Worm (Caenorhabditis elegans) whole organism, L4 larva: ENCODE results near the gene mig-21.
A peak's percentile ranks its signal among the peaks of the same experiment; 100 is the strongest.

ENCODE experiments used
- D1046.2 ChIP-seq: fragments of 200-800 bp; sonication (Bioruptor generic); IDR thresholded peaks from 2 replicates; pipeline ENCODE4 v1.3.6; 2022; ENCODE audit warnings: missing genetic modification characterization, missing compliant biosample characterization
- F10B5.3 ChIP-seq: sonication (generic microtip); optimal IDR thresholded peaks from 2 replicates; lab custom pipeline; 2016; ENCODE audit warnings: mild to moderate bottlenecking, missing genetic modification characterization, missing compliant biosample characterization
- F37D6.2 ChIP-seq: sonication (generic microtip); optimal IDR thresholded peaks from 2 replicates; lab custom pipeline; 2016; ENCODE audit warnings: mild to moderate bottlenecking, missing genetic modification characterization, missing compliant biosample characterization
- F49E8.2 ChIP-seq: sonication (generic microtip); optimal IDR thresholded peaks from 2 replicates; lab custom pipeline; 2016; ENCODE audit warnings: missing compliant biosample characterization, mild to moderate bottlenecking, missing genetic modification characterization, borderline replicate concordance
- Y48G9A.11 ChIP-seq: fragments of 200-800 bp; sonication (Bioruptor generic); IDR thresholded peaks from 2 replicates; pipeline ENCODE4 v1.3.6; 2022; ENCODE audit warnings: missing genetic modification reagents, missing genetic modification characterization, missing compliant biosample characterization
- aha-1 ChIP-seq: fragments of 150-350 bp; peaks from one replicate; lab custom pipeline; 2014; ENCODE audit warnings: missing biosample characterization, missing genetic modification characterization
- aly-2 ChIP-seq: sonication (generic microtip); optimal IDR thresholded peaks from 2 replicates; lab custom pipeline; 2018; ENCODE audit warnings: missing biosample characterization, missing genetic modification characterization
- ama-1 ChIP-seq: fragments of 150-350 bp; optimal IDR thresholded peaks from 2 replicates; lab custom pipeline; 2014; ENCODE audit warnings: inconsistent platforms, mixed read lengths
- ceh-20 ChIP-seq: fragments of 200-800 bp; sonication (Bioruptor generic); IDR thresholded peaks from 2 replicates; pipeline ENCODE4 v1.3.6; 2022; ENCODE audit warnings: missing genetic modification reagents, missing genetic modification characterization, missing compliant biosample characterization
- ceh-32 ChIP-seq: sonication (generic microtip); optimal IDR thresholded peaks from 2 replicates; lab custom pipeline; 2016; ENCODE audit warnings: mild to moderate bottlenecking, missing genetic modification characterization, missing compliant biosample characterization; ENCODE audit not compliant: poor library complexity
- ceh-62 ChIP-seq: sonication (generic microtip); optimal IDR thresholded peaks from 2 replicates; lab custom pipeline; 2017; ENCODE audit warnings: missing biosample characterization, missing genetic modification characterization
- ctbp-1 ChIP-seq: fragments of 200-800 bp; sonication (Bioruptor generic); IDR thresholded peaks from 2 replicates; pipeline ENCODE4 v1.3.6; 2022; ENCODE audit warnings: missing genetic modification reagents, missing genetic modification characterization, missing compliant biosample characterization
- daf-16 ChIP-seq, 3 experiments: sonication (generic microtip); optimal IDR thresholded peaks; 2 replicates each; lab custom pipeline; 2016 to 2017; ENCODE audit warnings: missing genetic modification characterization in 3 of 3, missing genetic modification reagents in 3 of 3, mild to moderate bottlenecking in 2 of 3, missing compliant biosample characterization in 2 of 3, missing biosample characterization in 1 of 3, moderate library complexity in 1 of 3
- daf-19 ChIP-seq: fragments of 200-800 bp; sonication (Bioruptor generic); conservative IDR thresholded peaks from 2 replicates; pipeline ENCODE4 v1.3.6; 2022; ENCODE audit warnings: missing genetic modification characterization, missing compliant biosample characterization
- daf-8 ChIP-seq: fragments of 200-800 bp; sonication (Bioruptor generic); IDR thresholded peaks from 2 replicates; pipeline ENCODE4 v1.3.6; 2022; ENCODE audit warnings: missing genetic modification characterization, missing compliant biosample characterization
- dpl-1 ChIP-seq: fragments of 150-350 bp; optimal IDR thresholded peaks from 2 replicates; lab custom pipeline; 2014; ENCODE audit warnings: missing biosample characterization, missing genetic modification reagents, missing genetic modification characterization
- dve-1 ChIP-seq: sonication (generic microtip); optimal IDR thresholded peaks from 2 replicates; lab custom pipeline; 2017; ENCODE audit warnings: antibody characterized with exemption, mild to moderate bottlenecking, missing genetic modification characterization, missing compliant biosample characterization; ENCODE audit not compliant: insufficient read depth
- hif-1 ChIP-seq, 2 experiments: sonication (generic microtip); optimal IDR thresholded peaks; 2 replicates each; lab custom pipeline; 2016 to 2017; ENCODE audit warnings: missing compliant biosample characterization in 2 of 2, missing genetic modification characterization in 2 of 2, missing genetic modification reagents in 2 of 2, missing genotype in 2 of 2, mild to moderate bottlenecking in 1 of 2
- jun-1 ChIP-seq: fragments of 150-350 bp; optimal IDR thresholded peaks from 2 replicates; lab custom pipeline; 2014; ENCODE audit warnings: missing biosample characterization, missing genetic modification reagents, missing genetic modification characterization
- lim-7 ChIP-seq: fragments of 200-800 bp; sonication (Bioruptor generic); IDR thresholded peaks from 2 replicates; pipeline ENCODE4 v1.3.6; 2022; ENCODE audit warnings: missing genetic modification characterization, missing compliant biosample characterization
- lin-29 ChIP-seq: fragments of 200-800 bp; sonication (Bioruptor generic); IDR thresholded peaks from 2 replicates; pipeline ENCODE4 v1.3.6; 2022; ENCODE audit warnings: missing genetic modification reagents, missing genetic modification characterization, missing compliant biosample characterization
- lir-3 ChIP-seq: sonication (generic microtip); optimal IDR thresholded peaks from 2 replicates; lab custom pipeline; 2016; ENCODE audit warnings: mild to moderate bottlenecking, missing genetic modification characterization, missing compliant biosample characterization
- madf-9 ChIP-seq: fragments of 200-800 bp; sonication (Bioruptor generic); conservative IDR thresholded peaks from 2 replicates; pipeline ENCODE4 v1.3.6; 2022; ENCODE audit warnings: missing genetic modification reagents, missing genetic modification characterization, missing compliant biosample characterization
- mdl-1 ChIP-seq, 2 experiments: fragments of 150-350 bp in 1 of 2; sonication (generic microtip) in 1 of 2; optimal IDR thresholded peaks; 2 replicates each; lab custom pipeline; 2014 to 2017; ENCODE audit warnings: missing biosample characterization in 2 of 2, missing genetic modification characterization in 2 of 2
- mdt-29 ChIP-seq: fragments of 200-800 bp; sonication (Bioruptor generic); IDR thresholded peaks from 2 replicates; pipeline ENCODE4 v1.3.6; 2022; ENCODE audit warnings: missing genetic modification reagents, missing genetic modification characterization, missing compliant biosample characterization
- mep-1 ChIP-seq: fragments of 150-350 bp; sonication (generic microtip); optimal IDR thresholded peaks from 3 replicates; lab custom pipeline; 2014; ENCODE audit warnings: missing biosample characterization, missing genetic modification characterization
- mes-2 ChIP-seq: sonication (generic microtip); optimal IDR thresholded peaks from 2 replicates; lab custom pipeline; 2016; ENCODE audit warnings: missing genotype, mild to moderate bottlenecking, missing genetic modification characterization, missing compliant biosample characterization; ENCODE audit not compliant: poor library complexity, severe bottlenecking
- mxl-2 ChIP-seq: fragments of 200-800 bp; sonication (Bioruptor generic); conservative IDR thresholded peaks from 2 replicates; pipeline ENCODE4 v1.3.6; 2022; ENCODE audit warnings: missing genetic modification reagents, missing genetic modification characterization, missing compliant biosample characterization
- nhr-25 ChIP-seq: sonication (generic microtip); optimal IDR thresholded peaks from 2 replicates; lab custom pipeline; 2017; ENCODE audit warnings: missing genetic modification characterization, mild to moderate bottlenecking, missing compliant biosample characterization, antibody characterized with exemption, moderate library complexity, borderline replicate concordance; ENCODE audit not compliant: insufficient read depth
- nhr-76 ChIP-seq: fragments of 150-350 bp; optimal IDR thresholded peaks from 2 replicates; lab custom pipeline; 2014; ENCODE audit warnings: missing biosample characterization, missing genetic modification characterization
- php-3 ChIP-seq: fragments of 200-800 bp; sonication (Bioruptor generic); IDR thresholded peaks from 2 replicates; pipeline ENCODE4 v1.3.6; 2022; ENCODE audit warnings: missing genetic modification reagents, missing genetic modification characterization, missing compliant biosample characterization
- saeg-2 ChIP-seq: fragments of 200-800 bp; sonication (Bioruptor generic); IDR thresholded peaks from 2 replicates; pipeline ENCODE4 v1.3.6; 2022; ENCODE audit warnings: missing genetic modification reagents, missing genetic modification characterization, missing compliant biosample characterization
- set-16 ChIP-seq: fragments of 200-800 bp; sonication (Bioruptor generic); IDR thresholded peaks from 2 replicates; pipeline ENCODE4 v1.3.6; 2022; ENCODE audit warnings: missing genetic modification reagents, missing genetic modification characterization, missing compliant biosample characterization
- spr-3 ChIP-seq: fragments of 200-800 bp; sonication (Bioruptor generic); optimal IDR thresholded peaks from 2 replicates; lab custom pipeline; 2018; ENCODE audit warnings: mild to moderate bottlenecking, missing genetic modification characterization, missing compliant biosample characterization
- unc-130 ChIP-seq: sonication (generic microtip); optimal IDR thresholded peaks from 2 replicates; lab custom pipeline; 2016; ENCODE audit warnings: missing genetic modification reagents, missing genetic modification characterization, missing compliant biosample characterization
- unc-39 ChIP-seq: sonication (generic microtip); optimal IDR thresholded peaks from 2 replicates; lab custom pipeline; 2017; ENCODE audit warnings: missing biosample characterization, missing genetic modification characterization
- vab-7 ChIP-seq: fragments of 200-800 bp; sonication (Bioruptor generic); IDR thresholded peaks from 2 replicates; pipeline ENCODE4 v1.3.6; 2022; ENCODE audit warnings: missing genetic modification reagents, missing genetic modification characterization, missing compliant biosample characterization
- zag-1 ChIP-seq: fragments of 150-350 bp; optimal IDR thresholded peaks from 2 replicates; lab custom pipeline; 2014; ENCODE audit warnings: missing biosample characterization, missing genetic modification characterization
- zfp-2 ChIP-seq: sonication (generic microtip); optimal IDR thresholded peaks from 2 replicates; lab custom pipeline; 2016; ENCODE audit warnings: mild to moderate bottlenecking, missing genetic modification characterization, missing compliant biosample characterization

The mig-21 gene

DNA sequence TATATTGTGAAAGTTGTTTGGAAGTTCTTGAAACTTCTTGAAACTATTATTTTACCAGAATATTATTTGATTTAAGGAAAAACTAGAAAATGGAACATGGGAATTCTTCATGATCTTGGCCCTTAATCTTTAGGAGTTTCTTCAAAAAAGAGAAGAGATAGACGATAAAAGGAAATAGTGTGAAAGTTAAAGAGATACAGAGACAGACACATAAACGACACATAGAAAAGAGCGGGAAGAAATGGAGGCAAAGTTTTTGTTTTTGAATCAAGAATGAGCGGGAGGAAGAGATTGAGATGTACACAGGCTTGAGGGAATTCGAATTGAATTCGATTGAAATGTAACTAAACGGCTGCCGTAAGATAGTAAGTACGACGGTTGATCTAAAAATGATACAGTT is 19.3 kb upstream of the mig-21 start:
- no peak for TF ChIP-seq daf-8 (GFP tag; lab: Robert Waterston, UW)
- TF ChIP-seq ctbp-1 = no peak
- TF ChIP-seq dve-1 = no peak
- no peak for TF ChIP-seq F49E8.2 (tag; lab: Kevin White, UChicago)
- TF ChIP-seq mes-2 = no peak
- TF ChIP-seq zag-1 (tag; lab: Kevin White, UChicago) = no peak
- TF ChIP-seq Y48G9A.11 = no peak
- TF ChIP-seq ceh-62 (tag; lab: Kevin White, UChicago) = no peak
- no peak for TF ChIP-seq jun-1 (tag; lab: Kevin White, UChicago)
- no peak for TF ChIP-seq D1046.2
- peak; percentile 15 for TF ChIP-seq mep-1 (tag; lab: Kevin White, UChicago)
- TF ChIP-seq aha-1 (tag; lab: Kevin White, UChicago) = peak; percentile 4
- TF ChIP-seq spr-3 (GFP tag; lab: Kevin White, UChicago) = no peak
- TF ChIP-seq set-16 (GFP tag; lab: Robert Waterston, UW) = no peak

ce11 chrIII:5895913-5896312 is 17.7 kb upstream of the mig-21 start, which contains the start of gene pxl-1:
pxl-1 (minus strand) TSS chrIII:5896013.
- TF ChIP-seq unc-130 (no peak), F37D6.2 (tag; lab: Kevin White, UChicago) (no peak)
- TF ChIP-seq, all 104 proteins: peak for 0

DNA sequence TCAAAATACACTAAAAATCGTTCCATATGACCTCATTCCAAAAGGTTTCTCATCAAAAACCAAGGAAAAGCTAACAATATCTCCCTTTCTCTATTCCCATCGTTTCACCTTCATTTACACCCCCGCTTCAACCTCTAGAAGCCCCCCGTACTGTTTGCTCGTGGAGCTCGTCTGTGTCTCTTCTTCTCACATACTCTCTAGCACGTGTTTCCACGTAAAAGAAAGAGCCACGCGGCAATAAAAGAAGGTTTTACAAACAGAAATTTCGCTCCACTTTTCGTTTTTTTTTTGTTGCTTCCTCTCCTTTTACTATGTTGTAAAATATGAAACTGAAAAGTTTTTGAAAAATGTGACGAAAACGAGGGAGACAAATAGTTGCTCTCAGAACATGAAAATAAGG is 14.7 kb upstream of the mig-21 start:
- TF ChIP-seq nhr-76 (tag; lab: Kevin White, UChicago) = no peak
- TF ChIP-seq daf-19 = no peak
- no peak for TF ChIP-seq mdt-29
- TF ChIP-seq ceh-32 (tag; lab: Kevin White, UChicago) = no peak
- no peak for TF ChIP-seq vab-7 (GFP tag; lab: Robert Waterston, UW)
- no peak for TF ChIP-seq zfp-2
- no peak for TF ChIP-seq ceh-20 (GFP tag; lab: Robert Waterston, UW)
- no peak for TF ChIP-seq ama-1 (lab: Kevin White, UChicago)
- TF ChIP-seq lin-29 (GFP tag; lab: Robert Waterston, UW) = no peak
- TF ChIP-seq, all 104 proteins: peak for 0

- TF ChIP-seq daf-16 (GFP tag; optimal IDR thresholded peaks at IDR 0.05; lab: Kevin White, UChicago) (no peak), daf-16 (tag; optimal IDR thresholded peaks at IDR 0.05; lab: Kevin White, UChicago) (no peak), aly-2 (tag; lab: Kevin White, UChicago) (no peak)
These were observed 10.5 kb upstream of the mig-21 start, which contains the start of gene C28H8.8 for ce11 chrIII:5888675-5889074. C28H8.8 (minus strand) TSS chrIII:5888775.

DNA sequence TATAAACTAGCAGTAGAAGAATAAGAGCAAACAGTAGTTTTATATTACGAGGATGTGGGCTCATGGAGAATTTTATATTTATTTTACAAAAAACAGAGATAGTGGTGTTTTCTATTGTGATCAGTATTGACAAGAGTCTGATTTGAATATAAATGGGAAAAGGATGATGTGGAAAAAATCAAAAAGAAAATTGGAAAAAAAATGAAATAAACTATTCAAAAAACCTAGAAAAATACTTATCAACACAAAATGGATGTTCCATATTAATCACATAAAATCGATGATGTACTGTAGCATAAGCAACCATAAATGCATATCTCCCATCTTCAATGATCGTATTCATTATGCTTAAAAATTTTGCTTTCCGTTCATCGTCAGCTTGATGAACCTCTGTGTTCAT is 8.7 kb upstream of the mig-21 start, which contains the start of gene C28H8.7:
Gene C28H8.7, minus strand, starts transcription at position 101 of the 400 bp plus-strand sequence.
- no peak for TF ChIP-seq hif-1 (tag; optimal IDR thresholded peaks at IDR 0.05; lab: Kevin White, UChicago)
- TF ChIP-seq dpl-1 (GFP tag; lab: Kevin White, UChicago) = no peak
- no peak for TF ChIP-seq php-3 (GFP tag; lab: Robert Waterston, UW)
- no peak for TF ChIP-seq lim-7
- no peak for TF ChIP-seq saeg-2 (GFP tag; lab: Robert Waterston, UW)
- TF ChIP-seq unc-39 (tag; lab: Kevin White, UChicago) = no peak
- TF ChIP-seq jun-1 (tag; lab: Kevin White, UChicago) = no peak
- no peak for TF ChIP-seq madf-9 (GFP tag; lab: Robert Waterston, UW)
- no peak for TF ChIP-seq F10B5.3
- TF ChIP-seq aha-1 (tag; lab: Kevin White, UChicago) = no peak
- no peak for TF ChIP-seq nhr-25 (tag; lab: Kevin White, UChicago)
- no peak for TF ChIP-seq lir-3
- TF ChIP-seq mdl-1 (tag; optimal IDR thresholded peaks at IDR 0.05; lab: Kevin White, UChicago) = no peak
- TF ChIP-seq mxl-2 (GFP tag; lab: Robert Waterston, UW) = no peak
- TF ChIP-seq mes-2 = no peak
